Worm (Caenorhabditis elegans) whole organism, L3 larva: ENCODE results near the gene rbm-42.

ENCODE experiments used
- ama-1 ChIP-seq: fragments of 150-350 bp; optimal IDR thresholded peaks from 2 replicates; lab custom pipeline; 2018
- elt-1 ChIP-seq: fragments of 150-350 bp; optimal IDR thresholded peaks from 2 replicates; lab custom pipeline; 2014; ENCODE audit warnings: missing biosample characterization, missing genetic modification characterization
- elt-3 ChIP-seq, 3 experiments: fragments of 150-350 bp in 1 of 3; sonication (generic microtip) in 2 of 3; optimal IDR thresholded peaks; 2 replicates in 2 of 3; 4 replicates in 1 of 3; lab custom pipeline; 2014 to 2017; ENCODE audit warnings: missing biosample characterization in 3 of 3, missing genetic modification characterization in 3 of 3
- hmg-11 ChIP-seq: sonication (generic microtip); optimal IDR thresholded peaks from 2 replicates; lab custom pipeline; 2016; ENCODE audit warnings: missing genetic modification characterization, missing compliant biosample characterization
- lin-39 ChIP-seq: fragments of 150-350 bp; optimal IDR thresholded peaks from 2 replicates; lab custom pipeline; 2018; ENCODE audit warnings: missing biosample characterization, missing genetic modification reagents, missing genetic modification characterization
- nhr-12 ChIP-seq: fragments of 150-350 bp; optimal IDR thresholded peaks from 2 replicates; lab custom pipeline; 2014; ENCODE audit warnings: missing biosample characterization, missing genetic modification characterization
- unc-62 ChIP-seq: fragments of 150-350 bp; sonication (generic microtip); optimal IDR thresholded peaks from 4 replicates; lab custom pipeline; 2014; ENCODE audit warnings: missing biosample characterization, missing genetic modification reagents, missing genetic modification characterization

- TF ChIP-seq elt-3 (tag; optimal IDR thresholded peaks at IDR 0.05; lab: Kevin White, UChicago) = no peak
- no peak for TF ChIP-seq unc-62
- no peak for TF ChIP-seq ama-1 (lab: Kevin White, UChicago)
- TF ChIP-seq hmg-11 (tag; lab: Kevin White, UChicago) = no peak
- TF ChIP-seq lin-39 (tag; lab: Kevin White, UChicago) = no peak
- no peak for TF ChIP-seq elt-1 (tag; lab: Kevin White, UChicago)
- no peak for TF ChIP-seq nhr-12 (tag; lab: Kevin White, UChicago)
These were observed 9.5 kb downstream of the rbm-42 start for ce11 chrIII:5143520-5143919.
